Fruit fly (Drosophila melanogaster): Measurements from ENCODE around the gene rsh.

The rsh gene

DNA sequence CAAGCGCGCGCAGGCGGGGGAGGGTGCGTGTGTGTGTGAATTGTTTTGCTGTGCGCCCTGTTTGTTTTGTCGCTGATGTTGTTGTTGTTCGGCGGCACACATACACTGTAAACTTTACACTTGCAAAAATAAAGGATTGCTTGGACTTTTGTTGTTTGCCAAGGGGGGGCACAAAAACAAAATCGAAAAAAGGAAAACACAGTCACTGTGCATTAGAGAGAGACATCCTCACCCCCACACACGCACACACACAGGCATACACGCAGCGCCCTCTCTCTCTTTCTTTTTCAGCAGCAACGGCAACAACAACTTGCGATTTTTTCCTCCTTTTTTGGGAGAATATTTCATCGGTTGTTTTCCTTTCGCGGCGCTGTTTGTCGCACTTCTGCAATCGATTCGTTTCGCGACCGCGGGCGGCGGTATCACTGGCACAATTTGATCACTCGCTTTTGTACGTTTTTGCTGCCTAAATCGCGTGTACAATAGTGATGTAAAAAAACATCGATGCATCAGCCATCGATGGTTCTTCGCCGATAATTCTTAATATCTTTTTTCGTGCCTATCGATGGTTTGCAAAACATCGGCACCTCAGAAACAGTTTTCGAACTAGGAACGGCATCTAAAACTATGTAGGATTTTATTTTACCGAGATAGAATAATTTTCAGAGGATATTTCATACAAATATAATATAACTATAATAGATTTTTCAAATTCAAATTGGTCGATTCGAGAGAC lies 101.7 kb downstream of the rsh start, which contains the start of gene hep (continued):
- peak; percentile 82 for TF ChIP-seq CG4617 (GFP tag; optimal IDR thresholded peaks at IDR 0.05; ENCODE audit: borderline replicate concordance)
- TF ChIP-seq slbo (GFP tag; IDR thresholded peaks at IDR 0.05), result peak; percentile 19; the same call in 1 of the 2 replicates
- no peak for TF ChIP-seq crc (GFP tag; optimal IDR thresholded peaks at IDR 0.05)
- no peak for TF ChIP-seq CG14710 (tag; optimal IDR thresholded peaks at IDR 0.05)
- TF ChIP-seq Trl (optimal IDR thresholded peaks at IDR 0.05), result peak; percentile 45 to 77
- no peak for TF ChIP-seq Trl (GFP tag; optimal IDR thresholded peaks at IDR 0.05)
- TF ChIP-seq nerfin-2 (GFP tag; IDR thresholded peaks at IDR 0.05; ENCODE audit: partially characterized antibody), result peak; percentile 79
- peak; percentile 86 for TF ChIP-seq HLH4C (GFP tag; IDR thresholded peaks at IDR 0.05; ENCODE audit: partially characterized antibody)
- no peak for TF ChIP-seq CkIIα-i1 (GFP tag; IDR thresholded peaks at IDR 0.05)
- peak; percentile 8 for TF ChIP-seq nau (GFP tag; optimal IDR thresholded peaks at IDR 0.05)
- peak; percentile 95 for TF ChIP-seq chinmo (GFP tag; IDR thresholded peaks at IDR 0.05; ENCODE audit: partially characterized antibody)
- peak; percentile 87 for TF ChIP-seq CG16813 (GFP tag; IDR thresholded peaks at IDR 0.05; ENCODE audit: partially characterized antibody)
- peak; percentile 82 for TF ChIP-seq Scr (GFP tag; IDR thresholded peaks at IDR 0.05; ENCODE audit: partially characterized antibody)
- TF ChIP-seq CG2129 (GFP tag; IDR thresholded peaks at IDR 0.05; ENCODE audit: partially characterized antibody), result peak; percentile 57
- TF ChIP-seq ci (GFP tag; IDR thresholded peaks at IDR 0.05), result 0 out of 3 replicates have a peak, but pooled peaks have one; percentile 19
- TF ChIP-seq CG13624 (GFP tag; optimal IDR thresholded peaks at IDR 0.05), result no peak
- TF ChIP-seq CG4360 (GFP tag; IDR thresholded peaks at IDR 0.05), result peak; percentile 89
- peak; percentile 10; the same call in 1 of the 2 replicates for TF ChIP-seq sna (GFP tag; IDR thresholded peaks at IDR 0.05; ENCODE audit: partially characterized antibody)
- no peak for TF ChIP-seq Dip2 (GFP tag; IDR thresholded peaks at IDR 0.05)
- TF ChIP-seq CG7963 (GFP tag; IDR thresholded peaks at IDR 0.05; ENCODE audit: partially characterized antibody), result peak; percentile 86
- TF ChIP-seq CG1233 (GFP tag; optimal IDR thresholded peaks at IDR 0.05), result no peak
- TF ChIP-seq CG1832 (GFP tag; optimal IDR thresholded peaks at IDR 0.05), result peak; percentile 69
- TF ChIP-seq CG31224 (GFP tag; IDR thresholded peaks at IDR 0.05), result no peak
- peak; percentile 28; the same call in 1 of the 2 replicates for TF ChIP-seq E2f2 (GFP tag; IDR thresholded peaks at IDR 0.05)
- peak; percentile 72 for TF ChIP-seq hbn (GFP tag; IDR thresholded peaks at IDR 0.05; ENCODE audit: partially characterized antibody)
- TF ChIP-seq row (GFP tag; IDR thresholded peaks at IDR 0.05), result peak; percentile 59
- no peak for TF ChIP-seq wek (GFP tag; optimal IDR thresholded peaks at IDR 0.05)
- TF ChIP-seq klu (GFP tag; IDR thresholded peaks at IDR 0.05), result peak; percentile 56; the same call in 1 of the 2 replicates
- peak; percentile 81 for TF ChIP-seq crol (GFP tag; IDR thresholded peaks at IDR 0.05)
- TF ChIP-seq gem (tag; optimal IDR thresholded peaks at IDR 0.05), result no peak
- TF ChIP-seq pho (GFP tag; optimal IDR thresholded peaks at IDR 0.05), result peak; percentile 5
- peak; percentile 77 for TF ChIP-seq BEAF-32 (GFP tag; optimal IDR thresholded peaks at IDR 0.05)
- TF ChIP-seq Opbp (GFP tag; IDR thresholded peaks at IDR 0.05; ENCODE audit: partially characterized antibody), result peak; percentile 93
- peak; percentile 17 for TF ChIP-seq CG1603 (tag; optimal IDR thresholded peaks at IDR 0.05)
- TF ChIP-seq hb (GFP tag; IDR thresholded peaks at IDR 0.05; ENCODE audit: partially characterized antibody), result peak; percentile 86
- peak; percentile 54 for TF ChIP-seq Ets65A (GFP tag)
- no peak for TF ChIP-seq Rfx (GFP tag; IDR thresholded peaks at IDR 0.05)
- TF ChIP-seq CG12391 (tag; optimal IDR thresholded peaks at IDR 0.05), result no peak
- TF ChIP-seq CG7928 (GFP tag; optimal IDR thresholded peaks at IDR 0.05), result no peak
- TF ChIP-seq CG13775 (GFP tag; optimal IDR thresholded peaks at IDR 0.05), result no peak
- TF ChIP-seq CG12659 (GFP tag; optimal IDR thresholded peaks at IDR 0.05), result peak; percentile 13
- peak; percentile 2 for TF ChIP-seq CG12769 (tag; optimal IDR thresholded peaks at IDR 0.05)
- no peak for TF ChIP-seq Meics (GFP tag; optimal IDR thresholded peaks at IDR 0.05)
- TF ChIP-seq fd102C (GFP tag; optimal IDR thresholded peaks at IDR 0.05), result no peak
